Fruit fly (Drosophila melanogaster) whole organism, embryonic: ENCODE measurements around the gene CG17107.

Experiments
- Atf3 ChIP-seq: fragments of 200-800 bp; sonication (Bioruptor generic); optimal IDR thresholded peaks from 3 replicates; lab custom pipeline; 2016; ENCODE audit warnings: missing biosample characterization, missing genetic modification characterization
- CG1024 ChIP-seq: fragments of 200-800 bp; sonication (Bioruptor generic); IDR thresholded peaks from 2 replicates; pipeline ENCODE4 v1.3.6; 2022; ENCODE audit warnings: missing biosample characterization, missing genetic modification characterization
- CG11456 ChIP-seq: fragments of 200-800 bp; sonication (Bioruptor generic); IDR thresholded peaks from 3 replicates; pipeline ENCODE4 v1.3.6; 2022; ENCODE audit warnings: missing biosample characterization, missing genetic modification characterization
- CG11695 ChIP-seq: fragments of 200-800 bp; sonication (Bioruptor generic); IDR thresholded peaks from 3 replicates; pipeline ENCODE4 v1.3.6; 2022; ENCODE audit warnings: missing biosample characterization, missing genetic modification characterization
- CG12236 ChIP-seq: fragments of 200-800 bp; sonication (Bioruptor generic); optimal IDR thresholded peaks from 2 replicates; lab custom pipeline; 2016; ENCODE audit warnings: missing biosample characterization, missing genetic modification characterization
- CG12391 ChIP-seq: fragments of 200-800 bp; sonication (Bioruptor generic); optimal IDR thresholded peaks from 3 replicates; lab custom pipeline; 2018; ENCODE audit warnings: missing biosample characterization, mild to moderate bottlenecking, missing genetic modification characterization, moderate library complexity
- CG13123 ChIP-seq: fragments of 200-800 bp; sonication (Bioruptor generic); optimal IDR thresholded peaks from 2 replicates; lab custom pipeline; 2016; ENCODE audit warnings: missing biosample characterization, missing genetic modification characterization
- CG17385 ChIP-seq: fragments of 200-800 bp; sonication (Bioruptor generic); optimal IDR thresholded peaks from 3 replicates; lab custom pipeline; 2018; ENCODE audit warnings: missing biosample characterization, mild to moderate bottlenecking, missing genetic modification characterization
- CG1792 ChIP-seq: fragments of 200-800 bp; sonication (Bioruptor generic); optimal IDR thresholded peaks from 2 replicates; lab custom pipeline; 2016; ENCODE audit warnings: missing biosample characterization, missing genetic modification characterization
- CG18262 ChIP-seq: fragments of 200-800 bp; optimal IDR thresholded peaks from 3 replicates; lab custom pipeline; 2019; ENCODE audit warnings: missing biosample characterization, mild to moderate bottlenecking, missing genetic modification characterization, moderate library complexity
- CG2116 ChIP-seq: fragments of 200-800 bp; sonication (Bioruptor generic); optimal IDR thresholded peaks from 3 replicates; lab custom pipeline; 2018; ENCODE audit warnings: missing biosample characterization, mild to moderate bottlenecking, missing genetic modification characterization
- CG2678 ChIP-seq: fragments of 200-800 bp; sonication (Bioruptor generic); optimal IDR thresholded peaks from 3 replicates; lab custom pipeline; 2019; ENCODE audit warnings: missing biosample characterization, mild to moderate bottlenecking, missing genetic modification characterization, moderate library complexity
- CG2712 ChIP-seq: fragments of 200-800 bp; optimal IDR thresholded peaks from 3 replicates; lab custom pipeline; 2019; ENCODE audit warnings: missing biosample characterization, mild to moderate bottlenecking, missing genetic modification characterization, moderate library complexity
- CG30020 ChIP-seq: fragments of 200-800 bp; optimal IDR thresholded peaks from 2 replicates; lab custom pipeline; 2019; ENCODE audit warnings: missing biosample characterization, mild to moderate bottlenecking, missing genetic modification characterization, moderate library complexity
- CG3163 ChIP-seq: fragments of 200-800 bp; sonication (Bioruptor generic); optimal IDR thresholded peaks from 3 replicates; lab custom pipeline; 2016; ENCODE audit warnings: missing biosample characterization, missing genetic modification characterization
- CG4820 ChIP-seq: fragments of 200-800 bp; sonication (Bioruptor generic); optimal IDR thresholded peaks from 3 replicates; lab custom pipeline; 2016; ENCODE audit warnings: missing biosample characterization, missing genetic modification characterization
- CG4854 ChIP-seq: fragments of 200-800 bp; sonication (Bioruptor generic); optimal IDR thresholded peaks from 2 replicates; lab custom pipeline; 2016; ENCODE audit warnings: missing biosample characterization, missing genetic modification characterization, inconsistent platforms
- CG5180 ChIP-seq: fragments of 200-800 bp; sonication (Bioruptor generic); optimal IDR thresholded peaks from 3 replicates; lab custom pipeline; 2017; ENCODE audit warnings: missing biosample characterization, missing genetic modification characterization, mild to moderate bottlenecking, moderate library complexity, missing genetic modification reagents
- CG6813 ChIP-seq: fragments of 200-800 bp; sonication (Bioruptor generic); optimal IDR thresholded peaks from 2 replicates; lab custom pipeline; 2017; ENCODE audit warnings: missing biosample characterization, missing genetic modification characterization, mild to moderate bottlenecking, moderate library complexity, missing genetic modification reagents
- CG7987 ChIP-seq: fragments of 200-800 bp; sonication (Bioruptor generic); optimal IDR thresholded peaks from 2 replicates; lab custom pipeline; 2018; ENCODE audit warnings: missing biosample characterization, mild to moderate bottlenecking, missing genetic modification characterization, moderate library complexity
- CG8089 ChIP-seq: fragments of 200-800 bp; sonication (Bioruptor generic); optimal IDR thresholded peaks from 3 replicates; lab custom pipeline; 2016; ENCODE audit warnings: missing biosample characterization, missing genetic modification characterization
- CG8924 ChIP-seq: fragments of 200-800 bp; optimal IDR thresholded peaks from 3 replicates; lab custom pipeline; 2019; ENCODE audit warnings: missing biosample characterization, mild to moderate bottlenecking, missing genetic modification characterization, moderate library complexity
- Camta ChIP-seq: fragments of 200-800 bp; sonication (Bioruptor generic); optimal IDR thresholded peaks from 2 replicates; lab custom pipeline; 2016; ENCODE audit warnings: missing biosample characterization, missing genetic modification characterization
- Deaf1 ChIP-seq: fragments of 200-800 bp; optimal IDR thresholded peaks from 3 replicates; lab custom pipeline; 2019; ENCODE audit warnings: missing biosample characterization, mild to moderate bottlenecking, missing genetic modification characterization, moderate library complexity
- Dfd ChIP-seq, 2 experiments: fragments of >200 bp; optimal IDR thresholded peaks; 2 replicates each; lab custom pipeline; 2017; ENCODE audit warnings: missing biosample characterization in 2 of 2, missing genetic modification characterization in 2 of 2
- Gsc ChIP-seq: fragments of 200-800 bp; sonication (Bioruptor generic); IDR thresholded peaks from 2 replicates; pipeline ENCODE4 v1.3.6; 2022; ENCODE audit warnings: missing biosample characterization, missing genetic modification characterization
- Kr ChIP-seq: fragments of 200-800 bp; sonication (Bioruptor generic); optimal IDR thresholded peaks from 2 replicates; lab custom pipeline; 2017; ENCODE audit warnings: missing biosample characterization, mild to moderate bottlenecking, missing genetic modification characterization
- Lpt ChIP-seq: fragments of >200 bp; optimal IDR thresholded peaks from 2 replicates; lab custom pipeline; 2018; ENCODE audit warnings: missing biosample characterization, missing genetic modification characterization
- Mad ChIP-seq: fragments of 200-800 bp; sonication (Bioruptor generic); optimal IDR thresholded peaks from 2 replicates; lab custom pipeline; 2016; ENCODE audit warnings: missing biosample characterization, missing genetic modification characterization
- NfI ChIP-seq: fragments of 200-800 bp; sonication (Bioruptor generic); optimal IDR thresholded peaks from 3 replicates; lab custom pipeline; 2018; ENCODE audit warnings: missing biosample characterization, mild to moderate bottlenecking, missing genetic modification characterization, moderate library complexity
- ato ChIP-seq: fragments of 200-800 bp; sonication (Bioruptor generic); IDR thresholded peaks from 2 replicates; pipeline ENCODE4 v1.3.6; 2022; ENCODE audit warnings: missing biosample characterization, missing genetic modification characterization; ENCODE audit not compliant: partially characterized antibody
- chinmo ChIP-seq: fragments of 200-800 bp; sonication (Bioruptor generic); IDR thresholded peaks from 4 replicates; pipeline ENCODE4 v1.3.6; 2022; ENCODE audit warnings: missing biosample characterization, missing genetic modification characterization; ENCODE audit not compliant: partially characterized antibody
- crp ChIP-seq, 2 experiments: fragments of 200-800 bp; sonication (Bioruptor generic); optimal IDR thresholded peaks; 2 replicates in 1 of 2; 3 replicates in 1 of 2; lab custom pipeline; 2017; ENCODE audit warnings: missing biosample characterization in 2 of 2, missing genetic modification characterization in 2 of 2, mild to moderate bottlenecking in 1 of 2, moderate library complexity in 1 of 2
- dati ChIP-seq: fragments of 200-800 bp; sonication (Bioruptor generic); IDR thresholded peaks from 2 replicates; pipeline ENCODE4 v1.3.6; 2022; ENCODE audit warnings: missing biosample characterization, missing genetic modification characterization
- dpn ChIP-seq, 2 experiments: fragments of 200-800 bp; sonication (Bioruptor generic); optimal IDR thresholded peaks; 3 replicates each; lab custom pipeline; 2016; ENCODE audit warnings: missing biosample characterization in 2 of 2, missing genetic modification characterization in 2 of 2
- gsb ChIP-seq: fragments of 200-800 bp; sonication (Bioruptor generic); IDR thresholded peaks from 2 replicates; pipeline ENCODE4 v1.3.6; 2022; ENCODE audit warnings: missing biosample characterization, missing genetic modification characterization
- inv ChIP-seq: fragments of 200-800 bp; sonication (Bioruptor generic); IDR thresholded peaks from 2 replicates; pipeline ENCODE4 v1.3.6; 2022; ENCODE audit warnings: missing biosample characterization, missing genetic modification characterization; ENCODE audit not compliant: partially characterized antibody
- klu ChIP-seq: fragments of 200-800 bp; sonication (Bioruptor generic); IDR thresholded peaks from 2 replicates; pipeline ENCODE4 v1.3.6; 2022; ENCODE audit warnings: missing biosample characterization, missing genetic modification characterization
- lov ChIP-seq, 2 experiments: fragments of 200-800 bp in 1 of 2; fragments of >200 bp in 1 of 2; sonication (Bioruptor generic) in 1 of 2; IDR thresholded peaks in 1 of 2; optimal IDR thresholded peaks in 1 of 2; 2 replicates in 1 of 2; 3 replicates in 1 of 2; pipeline versions ENCODE4 v1.3.6 to Lab custom; 2017 to 2022; ENCODE audit warnings: missing biosample characterization in 1 of 2, missing genetic modification characterization in 1 of 2
- mld ChIP-seq: fragments of 200-800 bp; sonication (Bioruptor generic); IDR thresholded peaks from 3 replicates; pipeline ENCODE4 v1.3.6; 2022; ENCODE audit warnings: missing biosample characterization, missing genetic modification characterization; ENCODE audit not compliant: partially characterized antibody
- peb ChIP-seq: fragments of 200-800 bp; sonication (Bioruptor generic); IDR thresholded peaks from 2 replicates; pipeline ENCODE4 v1.3.6; 2022; ENCODE audit warnings: missing biosample characterization, missing genetic modification characterization
- schlank ChIP-seq: fragments of 200-800 bp; sonication (Bioruptor generic); optimal IDR thresholded peaks from 2 replicates; lab custom pipeline; 2018; ENCODE audit warnings: missing biosample characterization, mild to moderate bottlenecking, missing genetic modification characterization
- seq ChIP-seq: fragments of 200-800 bp; sonication (Bioruptor generic); IDR thresholded peaks from 2 replicates; pipeline ENCODE4 v1.3.6; 2022; ENCODE audit warnings: missing biosample characterization, missing genetic modification characterization
- sim ChIP-seq: fragments of 200-800 bp; sonication (Bioruptor generic); IDR thresholded peaks from 2 replicates; pipeline ENCODE4 v1.3.6; 2022; ENCODE audit warnings: missing biosample characterization, missing genetic modification characterization
- sob ChIP-seq: fragments of 200-800 bp; sonication (Bioruptor generic); IDR thresholded peaks from 2 replicates; pipeline ENCODE4 v1.3.6; 2022; ENCODE audit warnings: missing biosample characterization, missing genetic modification characterization
- sr ChIP-seq: fragments of 200-800 bp; sonication (Bioruptor generic); IDR thresholded peaks from 3 replicates; pipeline ENCODE4 v1.3.6; 2022; ENCODE audit warnings: missing biosample characterization, missing genetic modification characterization
- tna ChIP-seq: fragments of 200-800 bp; sonication (Bioruptor generic); IDR thresholded peaks from 2 replicates; pipeline ENCODE4 v1.3.6; 2022; ENCODE audit warnings: missing biosample characterization, missing genetic modification characterization; ENCODE audit not compliant: partially characterized antibody
- ttk ChIP-seq: fragments of 200-800 bp; sonication (Bioruptor generic); IDR thresholded peaks from 2 replicates; pipeline ENCODE4 v2.1.2; 2022; ENCODE audit warnings: missing biosample characterization, missing genetic modification characterization
- unc-4 ChIP-seq: fragments of 200-800 bp; sonication (Bioruptor generic); IDR thresholded peaks from 2 replicates; pipeline ENCODE4 v1.3.6; 2022; ENCODE audit warnings: missing biosample characterization, missing genetic modification characterization; ENCODE audit not compliant: partially characterized antibody

Gene CG17107

DNA sequence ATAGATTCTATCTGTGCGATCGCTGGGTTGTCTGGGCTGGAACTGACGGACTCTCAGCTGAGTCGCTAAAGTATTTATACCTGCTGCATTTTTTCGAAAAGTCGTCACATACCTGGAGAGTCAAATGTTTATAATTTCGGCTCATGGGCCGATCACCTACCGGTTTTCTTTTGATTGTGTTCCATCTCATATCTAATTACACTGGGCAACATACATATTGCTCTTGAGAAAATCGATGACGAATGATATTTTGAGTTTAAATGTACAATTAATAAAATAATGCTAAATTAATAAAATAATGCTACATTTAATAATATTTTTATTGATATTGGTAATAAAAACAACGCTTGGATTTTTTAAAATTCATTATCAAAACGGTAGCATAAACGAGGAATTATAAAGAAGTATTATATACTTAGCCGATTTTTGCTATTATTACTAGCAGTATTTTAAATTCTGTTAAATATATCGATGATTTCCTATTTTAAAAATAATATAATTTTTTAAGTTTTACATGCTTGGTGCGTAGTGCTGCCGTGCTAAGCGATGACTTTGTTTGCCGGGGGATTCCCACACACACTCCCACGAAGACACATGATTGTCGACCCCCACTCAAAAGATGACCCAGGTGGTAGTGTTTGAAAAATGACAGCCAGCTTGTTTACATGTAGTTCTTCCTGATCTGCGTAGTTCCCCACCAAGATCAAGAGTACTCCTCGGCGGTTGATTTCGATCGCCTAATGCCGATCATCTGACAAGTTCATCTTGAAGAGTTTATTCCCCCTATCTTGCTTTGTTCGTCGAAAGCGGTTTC lies 7.7 kb downstream of the CG17107 start, which contains the start of gene CG7294 (continued):
- TF ChIP-seq CG8924 (tag; lab: Kevin White, UChicago) = peak; percentile 25
- no peak for TF ChIP-seq CG11456 (GFP tag; lab: Robert Waterston, UW)
- TF ChIP-seq CG7987 = no peak
- no peak for TF ChIP-seq lov (optimal IDR thresholded peaks at IDR 0.05; lab: Kevin White, UChicago)
- no peak for TF ChIP-seq lov (GFP tag; IDR thresholded peaks at IDR 0.05; lab: Robert Waterston, UW)
- TF ChIP-seq dati (GFP tag; lab: Robert Waterston, UW) = no peak
- no peak for TF ChIP-seq klu (GFP tag; lab: Robert Waterston, UW)
- no peak for TF ChIP-seq CG2116 (GFP tag; lab: Kevin White, UChicago)
- TF ChIP-seq CG30020 (tag; lab: Kevin White, UChicago) = no peak
- peak; percentile 72 for TF ChIP-seq CG18262 (tag; lab: Kevin White, UChicago)
- TF ChIP-seq crp (GFP tag; optimal IDR thresholded peaks at IDR 0.05; lab: Kevin White, UChicago) = no peak
- no peak for TF ChIP-seq CG6813 (GFP tag; lab: Kevin White, UChicago)
- no peak for TF ChIP-seq Deaf1 (tag; lab: Kevin White, UChicago)
- no peak for TF ChIP-seq CG1024 (GFP tag; lab: Robert Waterston, UW)
- no peak for TF ChIP-seq CG1792 (GFP tag; lab: Kevin White, UChicago)
- no peak for TF ChIP-seq inv (GFP tag; lab: Robert Waterston, UW)
- no peak for TF ChIP-seq CG8089 (GFP tag; lab: Kevin White, UChicago)
- no peak for TF ChIP-seq CG4854 (GFP tag; lab: Kevin White, UChicago)
- TF ChIP-seq mld (GFP tag; lab: Robert Waterston, UW) = no peak
- TF ChIP-seq sob (GFP tag; lab: Robert Waterston, UW) = no peak
- TF ChIP-seq tna (GFP tag; lab: Robert Waterston, UW) = no peak
- TF ChIP-seq CG5180 (GFP tag; lab: Kevin White, UChicago) = no peak
- TF ChIP-seq CG2678 (tag; lab: Kevin White, UChicago) = peak; percentile 61
- TF ChIP-seq sim (GFP tag; lab: Robert Waterston, UW) = no peak
- TF ChIP-seq seq (GFP tag; lab: Robert Waterston, UW) = no peak
- no peak for TF ChIP-seq ttk
- TF ChIP-seq Kr (GFP tag; lab: Kevin White, UChicago) = no peak
- TF ChIP-seq NfI = no peak
- no peak for TF ChIP-seq gsb
- TF ChIP-seq CG13123 (GFP tag; lab: Kevin White, UChicago) = no peak
- TF ChIP-seq Camta (GFP tag; lab: Kevin White, UChicago) = no peak
- TF ChIP-seq ato = no peak
- no peak for TF ChIP-seq CG3163 (GFP tag; lab: Kevin White, UChicago)
- TF ChIP-seq Atf3 (GFP tag; lab: Kevin White, UChicago) = no peak
- no peak for TF ChIP-seq schlank (tag; lab: Kevin White, UChicago)
- TF ChIP-seq CG2712 = peak; percentile 63
- no peak for TF ChIP-seq CG11695 (GFP tag; lab: Robert Waterston, UW)
- TF ChIP-seq Gsc (GFP tag; lab: Robert Waterston, UW) = no peak
- no peak for TF ChIP-seq CG4820 (GFP tag; lab: Kevin White, UChicago)
- peak; percentile 37 for TF ChIP-seq CG12391 (tag; lab: Kevin White, UChicago)
- peak; percentile 72; the same call in 2 of the 3 replicates for TF ChIP-seq sr (GFP tag; lab: Robert Waterston, UW)
- TF ChIP-seq Lpt (GFP tag; lab: Kevin White, UChicago) = no peak
- TF ChIP-seq dpn (GFP tag; optimal IDR thresholded peaks at IDR 0.05; lab: Kevin White, UChicago) = no peak
- TF ChIP-seq peb (GFP tag; lab: Robert Waterston, UW) = no peak
- no peak for TF ChIP-seq Dfd (GFP tag; optimal IDR thresholded peaks at IDR 0.05; lab: Kevin White, UChicago)
- no peak for TF ChIP-seq unc-4 (GFP tag; lab: Robert Waterston, UW)
- TF ChIP-seq CG17385 (GFP tag; lab: Kevin White, UChicago) = no peak
- TF ChIP-seq Mad (GFP tag; lab: Kevin White, UChicago) = no peak
- TF ChIP-seq chinmo = no peak
- no peak for TF ChIP-seq CG12236 (GFP tag; lab: Kevin White, UChicago)
